Worm (Caenorhabditis elegans): ENCODE data around the gene ptp-2.

ptp-2 gene

DNA sequence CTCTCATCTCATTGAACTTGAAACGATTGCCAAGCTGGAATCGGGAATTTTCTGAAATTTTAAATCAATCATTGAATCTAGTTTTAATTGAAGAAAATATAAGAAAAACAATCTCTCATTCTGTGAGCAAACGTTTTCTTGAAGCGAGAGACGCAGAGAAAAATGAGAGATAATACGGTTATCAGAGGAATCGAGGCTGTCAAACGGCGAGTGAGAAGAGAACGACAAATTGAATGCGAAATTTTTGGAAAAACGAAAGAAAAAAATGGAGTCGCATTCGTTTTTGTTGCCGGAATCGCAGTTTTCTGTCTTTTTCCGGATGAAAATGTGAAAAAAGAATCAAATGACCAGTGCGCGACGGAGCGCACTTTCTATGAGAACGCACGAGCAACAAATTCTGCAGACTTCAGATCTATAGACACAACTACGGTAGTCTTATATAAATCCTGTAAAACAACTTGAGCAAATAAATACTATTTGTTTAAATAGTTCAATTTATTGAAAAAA lies 44.8 kb upstream of the ptp-2 start, which contains the start of gene tex-2 (continued):
- TF ChIP-seq nhr-28 (tag; optimal IDR thresholded peaks at IDR 0.05): peak; percentile 90
- TF ChIP-seq dpl-1 (GFP tag; optimal IDR thresholded peaks at IDR 0.05): peak; percentile 2
- peak in 1 of 2 experiments; percentile 14 for TF ChIP-seq hif-1 (tag; optimal IDR thresholded peaks at IDR 0.05)
- peak in 1 of 2 experiments; percentile 24 for TF ChIP-seq mdl-1 (tag; optimal IDR thresholded peaks at IDR 0.05)
- peak; percentile 61; the same call in 1 of the 2 replicates for TF ChIP-seq tra-1 (GFP tag; IDR thresholded peaks at IDR 0.05)
- no peak for TF ChIP-seq cey-2 (tag; optimal IDR thresholded peaks at IDR 0.05; ENCODE audit: borderline replicate concordance, insufficient read depth)

DNA sequence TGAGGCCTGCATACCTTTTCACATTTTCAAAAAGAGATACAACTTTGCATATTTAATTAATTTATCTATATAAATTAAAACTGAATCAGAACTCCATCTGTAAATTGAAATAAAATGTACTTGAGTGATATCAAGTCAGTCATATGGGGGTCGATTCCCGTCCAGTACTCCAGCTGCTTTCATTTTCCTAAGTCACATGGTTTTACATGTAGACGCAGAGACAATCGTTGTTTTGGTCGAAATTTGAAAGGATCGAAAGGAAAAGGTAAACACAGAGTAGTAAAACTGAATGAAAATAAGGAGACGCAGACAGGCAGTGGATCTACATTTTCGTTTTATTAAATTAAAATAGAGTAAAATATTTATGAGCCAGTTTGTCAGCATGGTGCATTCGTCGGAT lies 44.3 kb upstream of the ptp-2 start:
- TF ChIP-seq F37D6.2 (tag; optimal IDR thresholded peaks at IDR 0.05) (no peak), Y5F2A.4 (GFP tag; optimal IDR thresholded peaks at IDR 0.05) (no peak), nhr-42 (GFP tag; IDR thresholded peaks at IDR 0.05) (no peak), D1046.2 (GFP tag; IDR thresholded peaks at IDR 0.05) (no peak), ZK337.2 (GFP tag; IDR thresholded peaks at IDR 0.05) (no peak), saeg-2 (GFP tag; IDR thresholded peaks at IDR 0.05) (no peak), tra-1 (GFP tag; IDR thresholded peaks at IDR 0.05) (no peak), nhr-111 (GFP tag; optimal IDR thresholded peaks at IDR 0.05) (no peak), ama-1 (optimal IDR thresholded peaks at IDR 0.05) (no peak), sdz-12 (GFP tag; optimal IDR thresholded peaks at IDR 0.05) (no peak), cey-2 (tag; optimal IDR thresholded peaks at IDR 0.05; ENCODE audit: borderline replicate concordance, insufficient read depth) (no peak), php-3 (GFP tag; IDR thresholded peaks at IDR 0.05) (no peak), nhr-25 (tag; optimal IDR thresholded peaks at IDR 0.05; ENCODE audit: borderline replicate concordance, insufficient read depth) (no peak), attf-4 (tag; optimal IDR thresholded peaks at IDR 0.05) (no peak), madf-9 (GFP tag; conservative IDR thresholded peaks at IDR 0.05) (no peak), ctbp-1 (GFP tag; IDR thresholded peaks at IDR 0.05) (no peak), ztf-7 (tag; optimal IDR thresholded peaks at IDR 0.05) (no peak), lim-7 (GFP tag; IDR thresholded peaks at IDR 0.05) (no peak), gei-8 (GFP tag; optimal IDR thresholded peaks at IDR 0.05) (no peak), pha-4 (GFP tag; IDR thresholded peaks at IDR 0.05) (no peak), pha-4 (tag; optimal IDR thresholded peaks at IDR 0.05) (peak; percentile 4), F10B5.3 (tag; optimal IDR thresholded peaks at IDR 0.05) (no peak), ces-1 (GFP tag; optimal IDR thresholded peaks at IDR 0.05) (no peak), Y48G9A.11 (GFP tag; IDR thresholded peaks at IDR 0.05) (no peak), ceh-20 (GFP tag; IDR thresholded peaks at IDR 0.05) (no peak), mxl-3 (GFP tag; optimal IDR thresholded peaks at IDR 0.05) (no peak), spr-1 (tag; optimal IDR thresholded peaks at IDR 0.05) (no peak), madf-5 (GFP tag; IDR thresholded peaks at IDR 0.05) (no peak), ceh-32 (tag; optimal IDR thresholded peaks at IDR 0.05; ENCODE audit: poor library complexity) (no peak), daf-16 (GFP tag; optimal IDR thresholded peaks at IDR 0.05) (no peak), daf-16 (tag; optimal IDR thresholded peaks at IDR 0.05) (peak; percentile 49), T20F7.1 (GFP tag; optimal IDR thresholded peaks at IDR 0.05) (no peak), egl-27 (tag; optimal IDR thresholded peaks at IDR 0.05) (no peak), Y75B8A.6 (GFP tag; IDR thresholded peaks at IDR 0.05) (no peak), mep-1 (tag; optimal IDR thresholded peaks at IDR 0.05) (no peak), unc-130 (GFP tag; optimal IDR thresholded peaks at IDR 0.05) (no peak), vab-7 (GFP tag; IDR thresholded peaks at IDR 0.05) (no peak), nhr-48 (tag; optimal IDR thresholded peaks at IDR 0.05) (no peak), lin-39 (tag; optimal IDR thresholded peaks at IDR 0.05) (no peak), ZK546.5 (tag; optimal IDR thresholded peaks at IDR 0.05) (no peak), mes-2 (tag; optimal IDR thresholded peaks at IDR 0.05; ENCODE audit: poor library complexity, severe bottlenecking) (peak; percentile 24), nhr-11 (tag; optimal IDR thresholded peaks at IDR 0.05) (no peak), skn-1 (tag; optimal IDR thresholded peaks at IDR 0.05) (no peak), nhr-77 (tag; optimal IDR thresholded peaks at IDR 0.05) (peak; percentile 17), aha-1 (tag) (peak; percentile 75)
